Worm (Caenorhabditis elegans) whole organism, L2 larva: ENCODE data around the gene nos-3.

Experiments
- alr-1 ChIP-seq: fragments of 150-350 bp; optimal IDR thresholded peaks from 2 replicates; lab custom pipeline; 2014; ENCODE audit warnings: missing biosample characterization, missing genetic modification characterization
- egl-27 ChIP-seq: sonication (generic microtip); optimal IDR thresholded peaks from 3 replicates; lab custom pipeline; 2017; ENCODE audit warnings: missing biosample characterization, missing genetic modification reagents, missing genetic modification characterization
- ztf-11 ChIP-seq: sonication (generic microtip); optimal IDR thresholded peaks from 2 replicates; lab custom pipeline; 2017; ENCODE audit warnings: missing biosample characterization, missing genetic modification characterization

ce11 chrII:9786215-9786614 is 40.1 kb downstream of the nos-3 start:
- TF ChIP-seq ztf-11 (tag; lab: Kevin White, UChicago) = no peak
- no peak for TF ChIP-seq egl-27 (tag; lab: Kevin White, UChicago)
- no peak for TF ChIP-seq alr-1 (tag; lab: Kevin White, UChicago)
